Worm (Caenorhabditis elegans) whole organism, L1 larva: ENCODE measurements around the gene K10B3.1.

ENCODE experiments used
- F16B12.6 ChIP-seq: fragments of 150-350 bp; optimal IDR thresholded peaks from 2 replicates; lab custom pipeline; 2014; ENCODE audit warnings: missing biosample characterization, missing genetic modification characterization
- aha-1 ChIP-seq: fragments of 150-350 bp; optimal IDR thresholded peaks from 2 replicates; lab custom pipeline; 2014; ENCODE audit warnings: missing biosample characterization, missing genetic modification characterization
- ama-1 ChIP-seq: fragments of 150-350 bp; optimal IDR thresholded peaks from 2 replicates; lab custom pipeline; 2014
- ceh-63 ChIP-seq: fragments of 200-800 bp; sonication (Bioruptor generic); optimal IDR thresholded peaks from 2 replicates; lab custom pipeline; 2018; ENCODE audit warnings: mild to moderate bottlenecking, missing genetic modification characterization, missing compliant biosample characterization
- efl-1 ChIP-seq, 4 experiments: fragments of 150-350 bp; optimal IDR thresholded peaks in 3 of 4; peaks in 1 of 4; 1 replicate in 1 of 4; 2 replicates in 3 of 4; lab custom pipeline; 2014; ENCODE audit warnings: missing biosample characterization in 2 of 4, missing genetic modification characterization in 2 of 4, missing genetic modification reagents in 2 of 4
- efl-3 ChIP-seq: fragments of 200-800 bp; sonication (Bioruptor generic); optimal IDR thresholded peaks from 2 replicates; lab custom pipeline; 2018; ENCODE audit warnings: mild to moderate bottlenecking, missing genetic modification characterization, missing compliant biosample characterization
- elt-2 ChIP-seq: sonication (generic microtip); optimal IDR thresholded peaks from 2 replicates; lab custom pipeline; 2016; ENCODE audit warnings: missing genetic modification characterization, mild to moderate bottlenecking, inconsistent platforms, missing compliant biosample characterization, missing genetic modification reagents
- hlh-17 ChIP-seq: fragments of 200-800 bp; sonication (Bioruptor generic); optimal IDR thresholded peaks from 2 replicates; lab custom pipeline; 2018; ENCODE audit warnings: missing genetic modification characterization, mild to moderate bottlenecking, missing compliant biosample characterization, moderate library complexity, borderline replicate concordance
- lin-13 ChIP-seq: fragments of 150-350 bp; optimal IDR thresholded peaks from 2 replicates; lab custom pipeline; 2014; ENCODE audit warnings: missing biosample characterization, missing genetic modification reagents, missing genetic modification characterization
- mef-2 ChIP-seq: fragments of 150-350 bp; optimal IDR thresholded peaks from 2 replicates; lab custom pipeline; 2014; ENCODE audit warnings: missing biosample characterization, missing genetic modification characterization
- nhr-84 ChIP-seq: sonication (generic microtip); optimal IDR thresholded peaks from 2 replicates; lab custom pipeline; 2017; ENCODE audit warnings: missing biosample characterization, missing genetic modification characterization
- skn-1 ChIP-seq: fragments of 150-350 bp; optimal IDR thresholded peaks from 2 replicates; lab custom pipeline; 2014; ENCODE audit warnings: missing biosample characterization, missing genetic modification characterization
- sox-4 ChIP-seq: sonication (generic microtip); optimal IDR thresholded peaks from 2 replicates; lab custom pipeline; 2016; ENCODE audit warnings: missing genetic modification characterization, missing compliant biosample characterization
- tbx-2 ChIP-seq: sonication (generic microtip); optimal IDR thresholded peaks from 2 replicates; lab custom pipeline; 2016; ENCODE audit warnings: missing genetic modification characterization, missing compliant biosample characterization
- unc-62 ChIP-seq: fragments of 150-350 bp; optimal IDR thresholded peaks from 2 replicates; lab custom pipeline; 2014; ENCODE audit warnings: missing biosample characterization, missing genetic modification reagents, missing genetic modification characterization
- xbp-1 ChIP-seq: sonication (generic microtip); optimal IDR thresholded peaks from 2 replicates; lab custom pipeline; 2016; ENCODE audit warnings: missing genetic modification characterization, missing compliant biosample characterization
- ztf-11 ChIP-seq, 2 experiments: sonication (generic microtip); optimal IDR thresholded peaks; 2 replicates each; lab custom pipeline; 2016 to 2017; ENCODE audit warnings: missing genetic modification characterization in 2 of 2, missing biosample characterization in 1 of 2, missing compliant biosample characterization in 1 of 2

K10B3.1 gene

ce11 chrX:3181870-3182269 lies 46.6 kb downstream of the K10B3.1 start:
- TF ChIP-seq tbx-2 (tag; lab: Kevin White, UChicago), result no peak
- TF ChIP-seq efl-1 (optimal IDR thresholded peaks at IDR 0.05; lab: Kevin White, UChicago), result no peak
- TF ChIP-seq efl-1 (GFP tag; optimal IDR thresholded peaks at IDR 0.05 in 1 of 2; lab: Kevin White, UChicago), result peak in 1 of 2 experiments; percentile 81
- peak; percentile 45 for TF ChIP-seq elt-2 (tag; lab: Kevin White, UChicago)
- no peak for TF ChIP-seq skn-1 (tag; lab: Kevin White, UChicago)

- TF ChIP-seq ama-1 (lab: Kevin White, UChicago) (no peak), mef-2 (tag; lab: Kevin White, UChicago) (no peak), ceh-63 (GFP tag; lab: Kevin White, UChicago) (no peak), ztf-11 (tag; optimal IDR thresholded peaks at IDR 0.05; lab: Kevin White, UChicago) (no peak), sox-4 (tag; lab: Kevin White, UChicago) (no peak), efl-3 (GFP tag; lab: Kevin White, UChicago) (no peak), xbp-1 (tag; lab: Kevin White, UChicago) (no peak), F16B12.6 (tag; lab: Kevin White, UChicago) (no peak), nhr-84 (no peak), aha-1 (tag; lab: Kevin White, UChicago) (no peak), hlh-17 (GFP tag; lab: Kevin White, UChicago) (no peak), unc-62 (GFP tag; lab: Kevin White, UChicago) (no peak), lin-13 (no peak)
Observed at ce11 chrX:3184649-3185048, 49.4 kb downstream of the K10B3.1 start.
